Worm (Caenorhabditis elegans) whole organism, L2 larva: ENCODE measurements around the gene R07B1.13.

Experiments used
- ZK546.5 ChIP-seq: sonication (generic microtip); optimal IDR thresholded peaks from 2 replicates; lab custom pipeline; 2017; ENCODE audit warnings: missing biosample characterization, missing genetic modification characterization
- ceh-82 ChIP-seq: fragments of 150-350 bp; optimal IDR thresholded peaks from 2 replicates; lab custom pipeline; 2014; ENCODE audit warnings: missing biosample characterization, missing genetic modification characterization
- gmeb-1 ChIP-seq: fragments of 150-350 bp; optimal IDR thresholded peaks from 2 replicates; lab custom pipeline; 2014; ENCODE audit warnings: missing biosample characterization, missing genetic modification characterization
- unc-55 ChIP-seq: fragments of 150-350 bp; sonication (generic microtip); optimal IDR thresholded peaks from 3 replicates; lab custom pipeline; 2014; ENCODE audit warnings: missing biosample characterization, missing genetic modification reagents, missing genetic modification characterization

DNA sequence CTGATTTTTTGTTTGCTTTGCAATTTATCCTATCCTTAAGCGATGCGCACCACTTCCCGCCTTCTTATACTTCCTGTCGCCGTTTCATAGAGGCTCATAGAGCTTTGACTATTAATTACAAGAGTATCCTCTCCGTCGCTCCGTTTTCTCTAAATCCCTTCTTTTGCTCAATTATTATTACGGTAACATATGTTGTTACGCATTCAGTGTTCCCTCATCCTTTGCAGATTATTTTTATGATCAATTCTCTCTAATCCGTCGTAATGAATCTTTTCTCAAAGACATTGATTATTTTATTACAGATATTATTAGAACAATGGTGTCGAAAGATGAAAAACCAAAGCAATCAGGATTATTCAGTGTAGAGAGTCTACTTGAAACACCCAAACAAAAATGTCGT is 22.6 kb upstream of the R07B1.13 start, which contains the start of gene vab-15:
- TF ChIP-seq gmeb-1 (tag; lab: Kevin White, UChicago), result no peak
- TF ChIP-seq unc-55, result no peak
- no peak for TF ChIP-seq ceh-82 (tag; lab: Kevin White, UChicago)
- TF ChIP-seq ZK546.5 (tag; lab: Kevin White, UChicago), result no peak
